Worm (Caenorhabditis elegans): ENCODE measurements around the gene ddo-3.

The ddo-3 gene

DNA sequence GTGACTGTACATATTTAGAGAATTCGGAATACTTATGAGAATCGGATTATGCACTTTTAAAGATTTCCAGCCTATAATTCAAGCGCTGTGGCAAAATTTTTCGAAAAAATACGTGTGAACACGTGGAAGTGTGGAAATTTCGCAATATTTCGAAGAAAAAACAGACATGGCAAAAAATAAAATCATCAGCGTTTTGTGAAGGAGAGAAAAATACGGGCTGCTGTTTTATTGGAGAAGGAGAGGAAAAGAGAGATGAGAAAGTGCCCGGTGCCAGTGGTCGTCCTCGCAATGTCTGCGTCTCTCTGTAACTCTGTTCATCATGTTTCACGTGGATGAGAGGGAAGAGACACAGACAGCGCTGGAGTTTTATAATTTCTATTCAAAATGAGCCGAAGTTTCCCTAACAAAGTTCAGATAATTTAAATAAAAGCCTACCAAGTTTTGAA, 18.4 kb downstream of the ddo-3 start (continued):
- peak; percentile 78 for TF ChIP-seq K12H6.12 (tag; optimal IDR thresholded peaks at IDR 0.05)
- TF ChIP-seq hlh-26 (GFP tag; conservative IDR thresholded peaks at IDR 0.05), result no peak
- peak; percentile 64 for TF ChIP-seq ztf-26 (tag; optimal IDR thresholded peaks at IDR 0.05)
- TF ChIP-seq ztf-25 (GFP tag; IDR thresholded peaks at IDR 0.05), result no peak
- TF ChIP-seq hrde-1 (tag; optimal IDR thresholded peaks at IDR 0.05; ENCODE audit: borderline replicate concordance), result peak; percentile 62
- peak; percentile 51 for TF ChIP-seq ztf-18 (tag; optimal IDR thresholded peaks at IDR 0.05)
- peak; percentile 72 for TF ChIP-seq somi-1 (GFP tag; optimal IDR thresholded peaks at IDR 0.05)
- TF ChIP-seq sptf-2 (GFP tag; optimal IDR thresholded peaks at IDR 0.05), result no peak
- peak; percentile 20 for TF ChIP-seq snpc-1.3 (tag; optimal IDR thresholded peaks at IDR 0.05; ENCODE audit: insufficient read depth)
- TF ChIP-seq D2030.7 (GFP tag; IDR thresholded peaks at IDR 0.05), result no peak
- peak; percentile 49 for TF ChIP-seq nhr-90 (tag; optimal IDR thresholded peaks at IDR 0.05)
- TF ChIP-seq attf-3 (GFP tag; conservative IDR thresholded peaks at IDR 0.05), result no peak
- TF ChIP-seq hsf-1 (GFP tag; IDR thresholded peaks at IDR 0.05), result no peak; the same call in 1 of the 2 replicates
- peak; percentile 88 for TF ChIP-seq Y56A3A.18 (GFP tag; IDR thresholded peaks at IDR 0.05)
- no peak for TF ChIP-seq sea-2 (GFP tag; IDR thresholded peaks at IDR 0.05)
- peak; percentile 80 for TF ChIP-seq ama-1 (optimal IDR thresholded peaks at IDR 0.05)
- peak in 1 of 2 experiments; percentile 52 for TF ChIP-seq ama-1 (GFP tag; optimal IDR thresholded peaks at IDR 0.05)
- TF ChIP-seq ceh-100 (GFP tag; IDR thresholded peaks at IDR 0.05), result 0 out of 2 replicates have a peak, but pooled peaks have one; percentile 24
- peak; percentile 77 for TF ChIP-seq ceh-27 (GFP tag; optimal IDR thresholded peaks at IDR 0.05)
- TF ChIP-seq F33H1.4 (GFP tag; IDR thresholded peaks at IDR 0.05), result peak; percentile 53

DNA sequence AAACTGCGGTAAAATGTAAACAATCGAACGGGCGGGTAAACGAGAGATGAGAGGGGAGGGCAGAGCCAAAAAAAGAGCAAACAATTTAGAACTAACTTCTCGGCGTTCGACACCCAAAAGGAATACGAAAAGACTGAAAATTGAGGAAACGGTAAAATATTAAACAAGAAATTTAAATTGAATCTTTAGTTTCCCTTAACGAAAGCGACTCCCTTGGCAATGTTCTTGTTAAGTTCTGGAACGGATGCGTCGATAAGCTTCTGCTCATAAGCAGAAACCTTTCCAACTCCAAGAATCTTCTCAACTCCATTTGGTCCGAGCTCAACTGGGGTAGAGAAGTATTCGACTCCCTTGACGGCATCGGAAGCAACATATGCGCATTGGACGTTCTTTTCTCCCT, 19.0 kb downstream of the ddo-3 start:
- no peak for TF ChIP-seq F49E8.2 (tag; optimal IDR thresholded peaks at IDR 0.05; ENCODE audit: insufficient read depth)

DNA sequence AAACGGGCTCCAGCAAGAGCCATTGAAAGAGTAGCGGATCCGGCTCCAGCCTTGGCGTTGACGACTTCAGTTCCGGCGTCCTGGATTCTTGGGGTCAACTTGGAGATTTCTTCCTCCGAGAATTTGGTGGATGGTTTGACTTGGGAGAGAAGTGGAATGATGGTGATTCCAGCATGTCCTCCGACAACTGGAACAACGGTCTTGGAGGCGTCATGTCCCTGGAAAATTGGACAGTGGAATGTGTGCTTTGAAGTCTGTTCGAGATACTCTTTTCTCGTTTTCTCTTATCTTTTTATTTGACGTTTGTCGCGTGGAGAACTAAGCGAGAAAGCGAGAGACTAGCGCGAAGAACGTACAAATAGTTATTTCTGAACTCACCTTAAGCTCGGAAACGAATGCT, 19.4 kb downstream of the ddo-3 start:
- TF ChIP-seq ZK185.1 (tag; optimal IDR thresholded peaks at IDR 0.05; ENCODE audit: poor library complexity, severe bottlenecking), result no peak
- no peak for TF ChIP-seq cebp-2 (GFP tag; IDR thresholded peaks at IDR 0.05)
- no peak for TF ChIP-seq dox-1 (GFP tag; IDR thresholded peaks at IDR 0.05)
- TF ChIP-seq madf-6 (GFP tag; IDR thresholded peaks at IDR 0.05), result 0 out of 2 replicates have a peak, but pooled peaks have one; percentile 10
- TF ChIP-seq lsl-1 (GFP tag; optimal IDR thresholded peaks at IDR 0.05), result no peak
- TF ChIP-seq zfh-2 (GFP tag; conservative IDR thresholded peaks at IDR 0.05), result 0 out of 2 replicates have a peak, but pooled peaks have one; percentile 6
- no peak for TF ChIP-seq pha-4 (tag; optimal IDR thresholded peaks at IDR 0.05)

DNA sequence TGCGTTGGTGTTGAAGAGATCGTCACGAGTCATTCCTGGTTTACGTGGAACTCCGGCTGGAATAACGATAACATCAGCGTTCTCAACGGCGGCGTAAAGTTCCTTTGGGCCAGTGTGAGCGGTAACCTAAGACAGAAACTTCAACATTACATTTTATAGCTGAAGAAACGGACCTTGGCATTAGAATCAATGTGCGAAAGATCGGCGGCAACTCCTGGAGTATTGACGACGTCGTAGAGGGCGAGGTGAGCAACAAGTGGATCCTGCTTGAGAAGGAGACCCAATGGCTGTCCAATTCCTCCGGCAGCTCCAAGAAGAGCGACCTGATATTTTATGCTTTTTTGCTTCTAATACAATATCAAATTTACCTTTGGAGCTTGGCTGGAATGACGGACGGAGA, 20.0 kb downstream of the ddo-3 start:
- TF ChIP-seq ceh-79 (tag; optimal IDR thresholded peaks at IDR 0.05) (no peak), lin-26 (GFP tag; IDR thresholded peaks at IDR 0.05) (peak; percentile 56; the same call in 1 of the 2 replicates)

DNA sequence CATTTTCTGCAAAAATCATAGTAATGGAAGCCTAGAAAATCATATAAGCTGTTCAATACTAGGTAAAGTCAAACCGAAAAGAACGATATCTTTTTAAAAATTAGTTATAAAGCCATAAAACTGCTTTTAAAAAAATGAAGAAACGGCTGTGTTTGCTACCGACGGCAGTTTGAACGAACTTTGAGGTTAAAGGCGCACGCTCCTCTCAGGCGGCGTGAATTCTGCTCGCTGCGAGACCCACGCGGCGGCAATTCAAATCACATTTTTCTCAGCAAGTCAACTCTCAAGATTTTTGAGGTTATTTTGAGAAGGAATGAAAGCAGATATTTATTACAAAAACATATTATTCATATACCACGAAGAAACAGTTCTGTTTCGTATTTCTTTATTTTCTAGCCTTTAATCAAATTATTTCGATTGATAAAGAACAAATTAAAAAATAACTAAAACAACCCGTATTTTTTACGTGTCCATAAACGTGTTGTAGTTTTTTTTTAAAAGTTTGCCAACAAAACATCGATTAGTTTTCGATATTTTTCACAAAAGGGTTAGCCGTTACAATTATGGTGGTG, 20.5 kb downstream of the ddo-3 start, which contains the start of the genes mdh-2 and F20H11.4:
Gene mdh-2 (minus strand): TSS at position 6 of the 572 bp plus-strand sequence.
Gene F20H11.4 (plus strand): TSS at position 522 of the 572 bp plus-strand sequence.
- TF ChIP-seq ztf-3 (GFP tag; optimal IDR thresholded peaks at IDR 0.05) (no peak), egl-44 (GFP tag; IDR thresholded peaks at IDR 0.05) (no peak), let-526 (GFP tag; IDR thresholded peaks at IDR 0.05) (no peak), gei-17 (GFP tag; optimal IDR thresholded peaks at IDR 0.05) (no peak), lir-1 (GFP tag; conservative IDR thresholded peaks at IDR 0.05) (no peak), ceh-91 (GFP tag; IDR thresholded peaks at IDR 0.05) (peak; percentile 44; the same call in 1 of the 2 replicates), egl-18 (GFP tag; IDR thresholded peaks at IDR 0.05) (no peak), F33H1.4 (GFP tag; IDR thresholded peaks at IDR 0.05) (peak; percentile 92), lin-40 (tag; optimal IDR thresholded peaks at IDR 0.05) (peak; percentile 37), egrh-3 (GFP tag; IDR thresholded peaks at IDR 0.05) (no peak), tbx-9 (tag; optimal IDR thresholded peaks at IDR 0.05; ENCODE audit: borderline replicate concordance) (no peak), tlf-1 (GFP tag; optimal IDR thresholded peaks at IDR 0.05) (peak; percentile 37), lin-54 (GFP tag; optimal IDR thresholded peaks at IDR 0.05) (peak; percentile 98), ztf-28 (GFP tag; IDR thresholded peaks at IDR 0.05) (no peak)
